Fruit fly (Drosophila melanogaster): ENCODE results near the gene CG34404.

The CG34404 gene

dm6 chr3R:15356645-15357431 is 10.6 kb downstream of the CG34404 start, which contains the start of the genes Atg4b and Hibch (continued):
- TF ChIP-seq slp2 (GFP tag; optimal IDR thresholded peaks at IDR 0.05): no peak
- peak; percentile 79 for TF ChIP-seq CG15601 (tag; optimal IDR thresholded peaks at IDR 0.05)
- no peak for TF ChIP-seq en (GFP tag; optimal IDR thresholded peaks at IDR 0.05)
- TF ChIP-seq vfl (GFP tag; optimal IDR thresholded peaks at IDR 0.05): peak; percentile 43
- TF ChIP-seq CG33213 (GFP tag; optimal IDR thresholded peaks at IDR 0.05): no peak
- TF ChIP-seq zen (tag; optimal IDR thresholded peaks at IDR 0.05): peak; percentile 91
- no peak for TF ChIP-seq corto (GFP tag; optimal IDR thresholded peaks at IDR 0.05)
- peak; percentile 49 for TF ChIP-seq onecut (GFP tag; IDR thresholded peaks at IDR 0.05)
- peak; percentile 62 for TF ChIP-seq Six4 (GFP tag; optimal IDR thresholded peaks at IDR 0.05)
- TF ChIP-seq gsb-n (tag; optimal IDR thresholded peaks at IDR 0.05): no peak
- no peak for TF ChIP-seq Nf-YA (GFP tag; IDR thresholded peaks at IDR 0.05)
- no peak for TF ChIP-seq chif (GFP tag; optimal IDR thresholded peaks at IDR 0.05)
- TF ChIP-seq insv (GFP tag; optimal IDR thresholded peaks at IDR 0.05): peak in 1 of 2 experiments; percentile 70
- no peak for TF ChIP-seq jing (GFP tag; optimal IDR thresholded peaks at IDR 0.05)
- peak; percentile 85 for TF ChIP-seq phol (tag; optimal IDR thresholded peaks at IDR 0.05)
- peak; percentile 90 for TF ChIP-seq CG11456 (GFP tag; IDR thresholded peaks at IDR 0.05)
- peak; percentile 36 for TF ChIP-seq CG6854 (GFP tag; optimal IDR thresholded peaks at IDR 0.05)
- TF ChIP-seq CG10209 (GFP tag; optimal IDR thresholded peaks at IDR 0.05): peak; percentile 85
- TF ChIP-seq hkb (optimal IDR thresholded peaks at IDR 0.05): no peak
- peak; percentile 57; the same call in 1 of the 2 replicates for TF ChIP-seq hkb (GFP tag; IDR thresholded peaks at IDR 0.05)
- TF ChIP-seq knrl (GFP tag; IDR thresholded peaks at IDR 0.05; ENCODE audit: partially characterized antibody): 0 out of 3 replicates have a peak, but pooled peaks have one; percentile 20
- TF ChIP-seq CG6272 (GFP tag; IDR thresholded peaks at IDR 0.05): peak; percentile 77
- no peak for TF ChIP-seq CG14860 (GFP tag; IDR thresholded peaks at IDR 0.05; ENCODE audit: partially characterized antibody)
- TF ChIP-seq CG10267 (tag; optimal IDR thresholded peaks at IDR 0.05): peak; percentile 81
- TF ChIP-seq CG14014 (GFP tag; IDR thresholded peaks at IDR 0.05): peak; percentile 69
- TF ChIP-seq Dip2 (GFP tag; IDR thresholded peaks at IDR 0.05): no peak
- no peak for TF ChIP-seq nau (GFP tag; optimal IDR thresholded peaks at IDR 0.05)
- no peak for TF ChIP-seq CG7745 (tag; optimal IDR thresholded peaks at IDR 0.05)
- TF ChIP-seq wdn (GFP tag; IDR thresholded peaks at IDR 0.05): peak; percentile 79
- no peak for TF ChIP-seq eve (GFP tag; optimal IDR thresholded peaks at IDR 0.05)
- no peak for TF ChIP-seq CG7786 (GFP tag; optimal IDR thresholded peaks at IDR 0.05)
- TF ChIP-seq gfzf (GFP tag; optimal IDR thresholded peaks at IDR 0.05): no peak
- peak; percentile 38 for TF ChIP-seq CG9797 (GFP tag; optimal IDR thresholded peaks at IDR 0.05)
- no peak for TF ChIP-seq CG11504 (tag; optimal IDR thresholded peaks at IDR 0.05)
- TF ChIP-seq Hmr (GFP tag; optimal IDR thresholded peaks at IDR 0.05): no peak
- TF ChIP-seq Drgx (GFP tag; IDR thresholded peaks at IDR 0.05): peak; percentile 72
- no peak for TF ChIP-seq inv (GFP tag; IDR thresholded peaks at IDR 0.05; ENCODE audit: partially characterized antibody)
- TF ChIP-seq Blimp-1 (GFP tag; optimal IDR thresholded peaks at IDR 0.05): peak; percentile 76
- peak; percentile 48; the same call in 1 of the 2 replicates for TF ChIP-seq CG11696 (GFP tag; IDR thresholded peaks at IDR 0.05)
- TF ChIP-seq br (optimal IDR thresholded peaks at IDR 0.05): no peak
- TF ChIP-seq Lim3 (GFP tag; IDR thresholded peaks at IDR 0.05): 0 out of 2 replicates have a peak, but pooled peaks have one; percentile 25
- TF ChIP-seq crp (GFP tag; optimal IDR thresholded peaks at IDR 0.05): peak; percentile 48 to 91
- peak; percentile 62; the same call in 2 of the 3 replicates for TF ChIP-seq zfh1 (GFP tag; IDR thresholded peaks at IDR 0.05)
- no peak for TF ChIP-seq crc (GFP tag; optimal IDR thresholded peaks at IDR 0.05)
- TF ChIP-seq Deaf1 (tag; optimal IDR thresholded peaks at IDR 0.05): no peak
- peak; percentile 79 for TF ChIP-seq CG4328 (GFP tag; optimal IDR thresholded peaks at IDR 0.05)
- peak; percentile 78 for TF ChIP-seq D19B (GFP tag; optimal IDR thresholded peaks at IDR 0.05)
- TF ChIP-seq repo (GFP tag; optimal IDR thresholded peaks at IDR 0.05): no peak
- TF ChIP-seq kah (GFP tag; optimal IDR thresholded peaks at IDR 0.05): peak; percentile 65
